Fruit fly (Drosophila melanogaster): ENCODE measurements around the gene Ubr1.

The Ubr1 gene

dm6 chrX:16968148-16968823, at the start of gene Ubr1 (continued):
- peak; percentile 81 for TF ChIP-seq E2f2 (GFP tag; IDR thresholded peaks at IDR 0.05)
- TF ChIP-seq hkb (optimal IDR thresholded peaks at IDR 0.05) = no peak
- no peak for TF ChIP-seq hkb (GFP tag; IDR thresholded peaks at IDR 0.05)
- TF ChIP-seq CG4820 (GFP tag; optimal IDR thresholded peaks at IDR 0.05) = no peak
- no peak for TF ChIP-seq CG18599 (GFP tag; optimal IDR thresholded peaks at IDR 0.05)
- no peak for TF ChIP-seq BtbVII (GFP tag; optimal IDR thresholded peaks at IDR 0.05)
- TF ChIP-seq cwo (GFP tag; optimal IDR thresholded peaks at IDR 0.05) = no peak
- no peak for TF ChIP-seq CG6654 (GFP tag; optimal IDR thresholded peaks at IDR 0.05)
- peak; percentile 96 for TF ChIP-seq hb (GFP tag; IDR thresholded peaks at IDR 0.05; ENCODE audit: partially characterized antibody)
- TF ChIP-seq prd (optimal IDR thresholded peaks at IDR 0.05) = no peak
- TF ChIP-seq prd (GFP tag; IDR thresholded peaks at IDR 0.05) = 0 out of 3 replicates have a peak, but pooled peaks have one; percentile 6
- TF ChIP-seq CG10274 (GFP tag; optimal IDR thresholded peaks at IDR 0.05) = no peak
- TF ChIP-seq Hand (GFP tag; optimal IDR thresholded peaks at IDR 0.05) = no peak
- no peak for TF ChIP-seq gcm2 (GFP tag; optimal IDR thresholded peaks at IDR 0.05)
- no peak for TF ChIP-seq MTF-1 (GFP tag; optimal IDR thresholded peaks at IDR 0.05; ENCODE audit: borderline replicate concordance)
- no peak for TF ChIP-seq Bteb2 (GFP tag; optimal IDR thresholded peaks at IDR 0.05)
- no peak for TF ChIP-seq Dip2 (GFP tag; IDR thresholded peaks at IDR 0.05)
- TF ChIP-seq CG8765 (GFP tag; IDR thresholded peaks at IDR 0.05) = no peak
- TF ChIP-seq CG33557 (GFP tag; optimal IDR thresholded peaks at IDR 0.05) = no peak
- no peak for TF ChIP-seq CG15073 (GFP tag; optimal IDR thresholded peaks at IDR 0.05)
- TF ChIP-seq eyg (GFP tag; optimal IDR thresholded peaks at IDR 0.05) = no peak
- TF ChIP-seq emc (GFP tag; optimal IDR thresholded peaks at IDR 0.05) = no peak
- TF ChIP-seq CG3995 (GFP tag; optimal IDR thresholded peaks at IDR 0.05) = peak; percentile 15
- no peak for TF ChIP-seq CG12769 (tag; optimal IDR thresholded peaks at IDR 0.05)
- no peak for TF ChIP-seq NC2β (GFP tag; optimal IDR thresholded peaks at IDR 0.05)
- TF ChIP-seq ken (GFP tag; IDR thresholded peaks at IDR 0.05) = no peak
- TF ChIP-seq CG11696 (GFP tag; IDR thresholded peaks at IDR 0.05) = no peak
- no peak for TF ChIP-seq maf-S (GFP tag; optimal IDR thresholded peaks at IDR 0.05)
- no peak for TF ChIP-seq CG6854 (GFP tag; optimal IDR thresholded peaks at IDR 0.05)
- no peak for TF ChIP-seq tup (GFP tag; optimal IDR thresholded peaks at IDR 0.05)
- TF ChIP-seq CG10959 (GFP tag; IDR thresholded peaks at IDR 0.05) = no peak
- TF ChIP-seq CG12071 (GFP tag; optimal IDR thresholded peaks at IDR 0.05) = no peak
- TF ChIP-seq fru (optimal IDR thresholded peaks at IDR 0.05) = no peak
- TF ChIP-seq CG17802 (tag; optimal IDR thresholded peaks at IDR 0.05) = peak; percentile 79
- no peak for TF ChIP-seq Fer1 (GFP tag; optimal IDR thresholded peaks at IDR 0.05)
- no peak for TF ChIP-seq slou (GFP tag; optimal IDR thresholded peaks at IDR 0.05)
- no peak for TF ChIP-seq tgo (GFP tag; IDR thresholded peaks at IDR 0.05)
- TF ChIP-seq cad (GFP tag; optimal IDR thresholded peaks at IDR 0.05) = no peak
- no peak for TF ChIP-seq pros (GFP tag; optimal IDR thresholded peaks at IDR 0.05)
- no peak for TF ChIP-seq CG6175 (GFP tag; IDR thresholded peaks at IDR 0.05)
- TF ChIP-seq dysf (GFP tag; IDR thresholded peaks at IDR 0.05) = no peak
- TF ChIP-seq CG13624 (GFP tag; optimal IDR thresholded peaks at IDR 0.05) = peak; percentile 64
- no peak for TF ChIP-seq dmrt11E (tag; optimal IDR thresholded peaks at IDR 0.05)
- peak; percentile 89 for TF ChIP-seq Med (GFP tag)
- no peak for TF ChIP-seq tx (GFP tag; optimal IDR thresholded peaks at IDR 0.05)
- TF ChIP-seq CG30020 (tag; optimal IDR thresholded peaks at IDR 0.05) = peak; percentile 94
- TF ChIP-seq CG32767 (GFP tag; IDR thresholded peaks at IDR 0.05) = peak; percentile 69
- TF ChIP-seq fd3F (GFP tag; optimal IDR thresholded peaks at IDR 0.05) = no peak
- TF ChIP-seq Nf-YB (GFP tag; optimal IDR thresholded peaks at IDR 0.05) = no peak
- no peak for TF ChIP-seq D (optimal IDR thresholded peaks at IDR 0.05)
- TF ChIP-seq D (GFP tag; optimal IDR thresholded peaks at IDR 0.05) = no peak
- TF ChIP-seq crc (GFP tag; optimal IDR thresholded peaks at IDR 0.05) = no peak

Measured in whole organism, embryonic.